Worm (Caenorhabditis elegans): Measurements from ENCODE around the gene R04F11.3.

Gene R04F11.3

DNA sequence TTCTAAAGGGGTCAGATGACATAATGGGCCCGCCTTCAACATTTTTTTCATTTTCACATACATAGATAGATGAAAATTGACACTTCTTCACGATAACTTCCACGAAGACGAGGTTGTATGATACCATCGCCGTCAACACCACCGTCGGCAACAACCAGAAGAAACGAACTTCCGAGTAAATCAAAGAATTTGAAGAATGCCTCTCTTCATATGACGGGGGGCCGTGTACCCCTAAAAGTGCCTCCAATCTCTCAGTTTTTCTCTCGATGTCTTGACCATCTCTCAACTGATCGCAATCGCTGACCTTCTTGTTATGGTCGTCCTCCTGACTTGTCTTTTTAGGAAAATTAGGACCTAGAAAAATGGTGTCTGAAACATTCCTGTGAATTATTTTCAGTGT is 21.5 kb downstream of the R04F11.3 start:
- no peak for TF ChIP-seq lim-6 (tag; optimal IDR thresholded peaks at IDR 0.05)

DNA sequence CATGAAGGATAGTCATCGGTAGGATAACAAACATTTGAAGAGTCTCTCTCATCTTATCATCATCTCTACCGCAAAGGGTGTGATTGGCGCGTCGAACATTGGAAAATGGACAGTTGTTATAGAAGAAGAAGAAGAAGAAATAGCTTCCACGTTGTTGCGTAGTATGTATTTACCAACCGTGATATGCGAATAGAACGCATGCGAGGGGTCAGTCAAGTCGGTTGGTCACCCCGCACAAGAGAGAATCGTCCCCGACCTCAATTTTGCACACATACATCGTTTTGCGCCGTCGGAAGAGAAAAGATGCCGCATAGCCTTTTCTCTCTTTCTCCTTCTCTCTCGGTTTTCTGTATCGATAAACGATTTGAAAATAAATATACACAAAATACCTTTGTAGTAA is 22.0 kb downstream of the R04F11.3 start:
- no peak for TF ChIP-seq hlh-30 (tag; optimal IDR thresholded peaks at IDR 0.05; ENCODE audit: insufficient read depth)
- TF ChIP-seq nfya-1 (tag; optimal IDR thresholded peaks at IDR 0.05): peak; percentile 12
- TF ChIP-seq elt-2 (tag; optimal IDR thresholded peaks at IDR 0.05): peak; percentile 15

DNA sequence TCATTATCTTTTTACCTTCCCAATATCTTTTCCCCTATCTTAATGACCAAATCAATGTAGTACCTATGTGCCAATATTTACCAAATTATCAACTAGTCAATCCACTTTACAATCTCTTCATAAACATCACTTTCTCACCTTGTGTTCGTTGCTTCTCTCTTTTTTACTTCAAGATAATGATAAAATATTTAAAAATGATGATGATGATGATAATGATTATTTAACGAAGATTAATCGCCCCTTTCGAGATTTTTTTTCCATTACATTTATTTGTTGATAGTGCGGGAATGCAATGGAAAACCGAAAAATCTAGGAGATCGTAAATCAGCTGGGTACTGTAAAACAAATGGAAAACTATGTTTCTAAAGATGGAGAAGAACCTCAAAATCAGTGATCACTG is 22.9 kb downstream of the R04F11.3 start:
- TF ChIP-seq elt-2 (tag; optimal IDR thresholded peaks at IDR 0.05) (peak; percentile 21), ceh-34 (tag; optimal IDR thresholded peaks at IDR 0.05) (no peak)

DNA sequence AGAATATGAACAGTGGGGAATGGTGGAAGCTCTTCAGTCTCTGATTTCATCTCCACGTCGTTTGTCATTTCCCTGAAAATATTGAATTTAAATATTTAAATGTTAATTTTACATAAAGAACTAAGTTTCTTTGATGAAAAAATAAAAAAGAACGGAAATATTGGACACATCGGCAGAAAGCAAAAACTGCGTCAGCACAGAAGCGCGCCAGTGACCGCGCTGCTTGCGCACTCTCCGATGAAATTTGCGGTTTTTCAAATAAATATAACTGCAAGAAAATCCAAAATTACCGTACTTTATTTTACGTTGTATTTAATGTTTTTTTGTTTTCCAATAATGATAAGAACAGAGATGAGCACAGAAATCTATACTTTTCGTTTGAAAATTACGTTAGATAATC is 25.4 kb downstream of the R04F11.3 start, which contains the start of the genes srpa-68 and srh-16:
Gene srpa-68, minus strand, starts transcription at position 72 of the 400 bp plus-strand sequence.
Gene srh-16, plus strand, starts transcription at position 275 of the 400 bp plus-strand sequence.
- no peak for TF ChIP-seq ama-1 (optimal IDR thresholded peaks at IDR 0.05)
- TF ChIP-seq K02D7.2 (tag; optimal IDR thresholded peaks at IDR 0.05): peak; percentile 42
- peak; percentile 33 for TF ChIP-seq C08G9.2 (tag; optimal IDR thresholded peaks at IDR 0.05)
- TF ChIP-seq ceh-31 (tag; optimal IDR thresholded peaks at IDR 0.05): peak; percentile 42
- TF ChIP-seq lim-6 (tag; optimal IDR thresholded peaks at IDR 0.05): no peak
- TF ChIP-seq ceh-9 (tag; optimal IDR thresholded peaks at IDR 0.05): no peak
- peak; percentile 53 for TF ChIP-seq che-1 (tag; optimal IDR thresholded peaks at IDR 0.05)
- TF ChIP-seq pros-1 (tag; optimal IDR thresholded peaks at IDR 0.05): no peak
- no peak for TF ChIP-seq ets-4 (tag; optimal IDR thresholded peaks at IDR 0.05)
- TF ChIP-seq ztf-16 (tag; optimal IDR thresholded peaks at IDR 0.05): peak; percentile 28
- TF ChIP-seq syd-9 (tag; optimal IDR thresholded peaks at IDR 0.05): peak; percentile 38
- TF ChIP-seq lin-11 (tag; optimal IDR thresholded peaks at IDR 0.05): peak; percentile 43
- peak; percentile 15 for TF ChIP-seq ahr-1 (tag; optimal IDR thresholded peaks at IDR 0.05)
- TF ChIP-seq nfya-1 (tag; optimal IDR thresholded peaks at IDR 0.05): peak; percentile 76
- TF ChIP-seq pax-1 (tag; optimal IDR thresholded peaks at IDR 0.05): no peak
- no peak for TF ChIP-seq T23F11.4 (GFP tag; optimal IDR thresholded peaks at IDR 0.05)
- TF ChIP-seq hlh-13 (GFP tag; optimal IDR thresholded peaks at IDR 0.05): peak; percentile 33
- TF ChIP-seq hlh-15 (tag; optimal IDR thresholded peaks at IDR 0.05): peak; percentile 64
- peak; percentile 14 for TF ChIP-seq zip-5 (tag; optimal IDR thresholded peaks at IDR 0.05)
- TF ChIP-seq pha-2 (tag; optimal IDR thresholded peaks at IDR 0.05): peak; percentile 65
- peak; percentile 44 for TF ChIP-seq unc-42 (tag; optimal IDR thresholded peaks at IDR 0.05)
- peak; percentile 33 for TF ChIP-seq Y22D7AL.16 (tag; optimal IDR thresholded peaks at IDR 0.05)
- TF ChIP-seq K09A11.1 (tag; optimal IDR thresholded peaks at IDR 0.05; ENCODE audit: insufficient read depth): peak; percentile 52
- TF ChIP-seq unc-86 (tag; optimal IDR thresholded peaks at IDR 0.05): peak; percentile 63
- TF ChIP-seq fkh-6 (tag; optimal IDR thresholded peaks at IDR 0.05): peak; percentile 60
- peak; percentile 79 for TF ChIP-seq elt-2 (tag; optimal IDR thresholded peaks at IDR 0.05)
- peak; percentile 54 for TF ChIP-seq ceh-2 (tag; optimal IDR thresholded peaks at IDR 0.05)
- TF ChIP-seq unc-55 (GFP tag; optimal IDR thresholded peaks at IDR 0.05): peak; percentile 15
- peak; percentile 33 for TF ChIP-seq npax-4 (tag; optimal IDR thresholded peaks at IDR 0.05)
- TF ChIP-seq ceh-19 (GFP tag; optimal IDR thresholded peaks at IDR 0.05): no peak
- peak; percentile 59; the same call in 1 of the 2 replicates for TF ChIP-seq ceh-45 (GFP tag; IDR thresholded peaks at IDR 0.05)
- TF ChIP-seq rnt-1 (tag; optimal IDR thresholded peaks at IDR 0.05): peak; percentile 79
- no peak for TF ChIP-seq F13H6.1 (tag; optimal IDR thresholded peaks at IDR 0.05)
- no peak for TF ChIP-seq sox-2 (GFP tag; IDR thresholded peaks at IDR 0.05)
- TF ChIP-seq odd-2 (tag; optimal IDR thresholded peaks at IDR 0.05): peak; percentile 60
- peak; percentile 58 for TF ChIP-seq ceh-34 (tag; optimal IDR thresholded peaks at IDR 0.05)
- TF ChIP-seq tbx-2 (tag; optimal IDR thresholded peaks at IDR 0.05): peak; percentile 65
- peak; percentile 51 for TF ChIP-seq pat-9 (tag; optimal IDR thresholded peaks at IDR 0.05)
- TF ChIP-seq ceh-6 (GFP tag; optimal IDR thresholded peaks at IDR 0.05): no peak
- peak; percentile 72 for TF ChIP-seq ceh-30 (tag; optimal IDR thresholded peaks at IDR 0.05)
- peak; percentile 45 for TF ChIP-seq sox-4 (tag; optimal IDR thresholded peaks at IDR 0.05)
- TF ChIP-seq nhr-11 (tag; optimal IDR thresholded peaks at IDR 0.05): no peak
- peak; percentile 62 for TF ChIP-seq ceh-48 (tag; optimal IDR thresholded peaks at IDR 0.05)
- no peak for TF ChIP-seq ref-2 (tag; optimal IDR thresholded peaks at IDR 0.05)
- TF ChIP-seq dmd-4 (tag; optimal IDR thresholded peaks at IDR 0.05; ENCODE audit: borderline replicate concordance): no peak
- peak; percentile 29 for TF ChIP-seq eyg-1 (tag; optimal IDR thresholded peaks at IDR 0.05)

Measured in whole organism, late embryonic.